Fruit fly (Drosophila melanogaster) whole organism, embryonic: ENCODE data around the gene CG2247.

Experiments used
- BEAF-32 ChIP-seq: fragments of 200-800 bp; sonication (Bioruptor generic); optimal IDR thresholded peaks from 3 replicates; lab custom pipeline; 2017; ENCODE audit warnings: missing biosample characterization, missing genetic modification characterization, mild to moderate bottlenecking, moderate library complexity, missing genetic modification reagents
- CG10267 ChIP-seq: fragments of 200-800 bp; sonication (Bioruptor generic); optimal IDR thresholded peaks from 2 replicates; lab custom pipeline; 2018; ENCODE audit warnings: missing biosample characterization, mild to moderate bottlenecking, missing genetic modification characterization, moderate library complexity
- CG14710 ChIP-seq: fragments of 200-800 bp; sonication (Bioruptor generic); optimal IDR thresholded peaks from 3 replicates; lab custom pipeline; 2019; ENCODE audit warnings: missing biosample characterization, mild to moderate bottlenecking, missing genetic modification characterization, moderate library complexity
- CG1603 ChIP-seq: fragments of 200-800 bp; sonication (Bioruptor generic); optimal IDR thresholded peaks from 2 replicates; lab custom pipeline; 2019; ENCODE audit warnings: missing biosample characterization, mild to moderate bottlenecking, missing genetic modification characterization, moderate library complexity
- CG17912 ChIP-seq: fragments of 200-800 bp; sonication (Bioruptor generic); optimal IDR thresholded peaks from 2 replicates; lab custom pipeline; 2018; ENCODE audit warnings: missing biosample characterization, mild to moderate bottlenecking, missing genetic modification characterization
- CG2120 ChIP-seq: fragments of 200-800 bp; sonication (Bioruptor generic); optimal IDR thresholded peaks from 3 replicates; lab custom pipeline; 2016; ENCODE audit warnings: missing biosample characterization, missing genetic modification characterization
- CG4617 ChIP-seq: fragments of 200-800 bp; sonication (Bioruptor generic); optimal IDR thresholded peaks from 3 replicates; lab custom pipeline; 2016; ENCODE audit warnings: missing biosample characterization, missing genetic modification characterization, borderline replicate concordance
- CG9817 ChIP-seq: fragments of 200-800 bp; sonication (Bioruptor generic); optimal IDR thresholded peaks from 2 replicates; lab custom pipeline; 2018; ENCODE audit warnings: missing biosample characterization, mild to moderate bottlenecking, missing genetic modification characterization, moderate library complexity
- CG9932 ChIP-seq: fragments of 200-800 bp; sonication (Bioruptor generic); IDR thresholded peaks from 2 replicates; pipeline ENCODE4 v1.3.6; 2022; ENCODE audit warnings: missing biosample characterization, missing genetic modification characterization
- CoRest ChIP-seq: fragments of 200-800 bp; sonication (Bioruptor generic); optimal IDR thresholded peaks from 3 replicates; lab custom pipeline; 2018; ENCODE audit warnings: missing biosample characterization, mild to moderate bottlenecking, missing genetic modification characterization, moderate library complexity
- Dp ChIP-seq: fragments of 200-800 bp; sonication (Bioruptor generic); optimal IDR thresholded peaks from 2 replicates; lab custom pipeline; 2018; ENCODE audit warnings: missing biosample characterization, mild to moderate bottlenecking, missing genetic modification characterization, moderate library complexity
- Drgx ChIP-seq: fragments of 200-800 bp; sonication (Bioruptor generic); IDR thresholded peaks from 2 replicates; pipeline ENCODE4 v1.3.6; 2022; ENCODE audit warnings: missing biosample characterization, missing genetic modification characterization
- E2f2 ChIP-seq: fragments of 200-800 bp; sonication (Bioruptor generic); IDR thresholded peaks from 2 replicates; pipeline ENCODE4 v1.3.6; 2022; ENCODE audit warnings: missing biosample characterization, missing genetic modification characterization
- HLHmδ ChIP-seq: fragments of 200-800 bp; sonication (Bioruptor generic); optimal IDR thresholded peaks from 2 replicates; lab custom pipeline; 2018; ENCODE audit warnings: missing biosample characterization, mild to moderate bottlenecking, missing genetic modification characterization, moderate library complexity
- Hmx ChIP-seq: fragments of 200-800 bp; sonication (Bioruptor generic); optimal IDR thresholded peaks from 2 replicates; lab custom pipeline; 2016; ENCODE audit warnings: missing biosample characterization, missing genetic modification characterization
- MBD-R2 ChIP-seq: fragments of 200-800 bp; sonication (Bioruptor generic); IDR thresholded peaks from 2 replicates; pipeline ENCODE4 v1.3.6; 2022; ENCODE audit warnings: missing biosample characterization, missing genetic modification characterization
- Med ChIP-seq: fragments of 200-800 bp; sonication (Bioruptor generic); peaks from one replicate; lab custom pipeline; 2016; ENCODE audit warnings: missing biosample characterization, missing genetic modification characterization, mild to moderate bottlenecking, inconsistent platforms, moderate library complexity
- Meics ChIP-seq: fragments of 200-800 bp; sonication (Bioruptor generic); optimal IDR thresholded peaks from 2 replicates; lab custom pipeline; 2017; ENCODE audit warnings: missing biosample characterization, mild to moderate bottlenecking, missing genetic modification characterization
- Myb ChIP-seq: fragments of 200-800 bp; sonication (Bioruptor generic); optimal IDR thresholded peaks from 2 replicates; lab custom pipeline; 2016; ENCODE audit warnings: missing biosample characterization, missing genetic modification characterization
- NC2α ChIP-seq: fragments of 200-800 bp; sonication (Bioruptor generic); optimal IDR thresholded peaks from 2 replicates; lab custom pipeline; 2016; ENCODE audit warnings: missing biosample characterization, missing genetic modification characterization
- NFAT ChIP-seq: fragments of 200-800 bp; sonication (Bioruptor generic); IDR thresholded peaks from 2 replicates; pipeline ENCODE4 v1.3.6; 2022; ENCODE audit warnings: missing biosample characterization, missing genetic modification characterization
- Rfx ChIP-seq: fragments of 200-800 bp; sonication (Bioruptor generic); IDR thresholded peaks from 2 replicates; pipeline ENCODE4 v1.3.6; 2022; ENCODE audit warnings: missing biosample characterization, missing genetic modification characterization
- Sry-β ChIP-seq: fragments of 200-800 bp; sonication (Bioruptor generic); optimal IDR thresholded peaks from 2 replicates; lab custom pipeline; 2018; ENCODE audit warnings: missing biosample characterization, mild to moderate bottlenecking, missing genetic modification characterization, moderate library complexity
- Xbp1 ChIP-seq: fragments of 200-800 bp; sonication (Bioruptor generic); optimal IDR thresholded peaks from 3 replicates; lab custom pipeline; 2016; ENCODE audit warnings: missing biosample characterization, mild to moderate bottlenecking, missing genetic modification characterization
- ash1 ChIP-seq: fragments of 200-800 bp; sonication (Bioruptor generic); optimal IDR thresholded peaks from 2 replicates; lab custom pipeline; 2018; ENCODE audit warnings: missing biosample characterization, mild to moderate bottlenecking, missing genetic modification characterization
- cad ChIP-seq: fragments of >200 bp; optimal IDR thresholded peaks from 2 replicates; lab custom pipeline; 2017; ENCODE audit warnings: missing biosample characterization, missing genetic modification characterization
- corto ChIP-seq: fragments of 200-800 bp; sonication (Bioruptor generic); optimal IDR thresholded peaks from 2 replicates; lab custom pipeline; 2016; ENCODE audit warnings: missing biosample characterization, mild to moderate bottlenecking, missing genetic modification characterization, moderate library complexity
- crp ChIP-seq, 2 experiments: fragments of 200-800 bp; sonication (Bioruptor generic); optimal IDR thresholded peaks; 2 replicates in 1 of 2; 3 replicates in 1 of 2; lab custom pipeline; 2017; ENCODE audit warnings: missing biosample characterization in 2 of 2, missing genetic modification characterization in 2 of 2, mild to moderate bottlenecking in 1 of 2, moderate library complexity in 1 of 2
- gcm ChIP-seq: fragments of 200-800 bp; sonication (Bioruptor generic); optimal IDR thresholded peaks from 2 replicates; lab custom pipeline; 2019; ENCODE audit warnings: missing biosample characterization, mild to moderate bottlenecking, missing genetic modification characterization, moderate library complexity
- gfzf ChIP-seq: fragments of 200-800 bp; sonication (Bioruptor generic); optimal IDR thresholded peaks from 2 replicates; lab custom pipeline; 2016; ENCODE audit warnings: missing biosample characterization, mild to moderate bottlenecking, missing genetic modification characterization, moderate library complexity
- grau ChIP-seq: fragments of 200-800 bp; optimal IDR thresholded peaks from 3 replicates; lab custom pipeline; 2019; ENCODE audit warnings: missing biosample characterization, mild to moderate bottlenecking, missing genetic modification characterization, moderate library complexity
- hkb ChIP-seq, 2 experiments: fragments of 200-800 bp in 1 of 2; fragments of >200 bp in 1 of 2; sonication (Bioruptor generic) in 1 of 2; IDR thresholded peaks in 1 of 2; optimal IDR thresholded peaks in 1 of 2; 2 replicates each; pipeline versions ENCODE4 v1.3.6 to Lab custom; 2017 to 2022; ENCODE audit warnings: missing biosample characterization in 1 of 2, missing genetic modification characterization in 1 of 2
- ind ChIP-seq: fragments of 200-800 bp; sonication (Bioruptor generic); optimal IDR thresholded peaks from 3 replicates; lab custom pipeline; 2016; ENCODE audit warnings: missing biosample characterization, missing genetic modification characterization
- jumu ChIP-seq: fragments of 200-800 bp; sonication (Bioruptor generic); optimal IDR thresholded peaks from 3 replicates; lab custom pipeline; 2016; ENCODE audit warnings: missing biosample characterization, missing genetic modification characterization
- mam ChIP-seq: fragments of 200-800 bp; sonication (Bioruptor generic); optimal IDR thresholded peaks from 3 replicates; lab custom pipeline; 2016; ENCODE audit warnings: missing biosample characterization, missing genetic modification characterization
- pan ChIP-seq, 4 experiments: fragments of >200 bp in 3 of 4; fragments of 200-800 bp in 1 of 4; sonication (Bioruptor generic) in 1 of 4; optimal IDR thresholded peaks in 3 of 4; IDR thresholded peaks in 1 of 4; 2 replicates each; pipeline versions ENCODE4 v1.3.6 to Lab custom; 2017 to 2022; ENCODE audit warnings: missing biosample characterization in 2 of 4, missing genetic modification characterization in 2 of 4, mixed read lengths in 1 of 4
- phol ChIP-seq: fragments of 200-800 bp; sonication (Bioruptor generic); optimal IDR thresholded peaks from 3 replicates; lab custom pipeline; 2018; ENCODE audit warnings: missing biosample characterization, mild to moderate bottlenecking, missing genetic modification characterization, moderate library complexity
- pnt ChIP-seq: fragments of 200-800 bp; sonication (Bioruptor generic); optimal IDR thresholded peaks from 3 replicates; lab custom pipeline; 2016; ENCODE audit warnings: missing biosample characterization, missing genetic modification characterization
- pzg ChIP-seq: fragments of 200-800 bp; sonication (Bioruptor generic); optimal IDR thresholded peaks from 3 replicates; lab custom pipeline; 2018; ENCODE audit warnings: missing biosample characterization, mild to moderate bottlenecking, missing genetic modification characterization, moderate library complexity
- row ChIP-seq: fragments of 200-800 bp; sonication (Bioruptor generic); IDR thresholded peaks from 3 replicates; pipeline ENCODE4 v1.3.6; 2022; ENCODE audit warnings: missing biosample characterization, missing genetic modification characterization
- sens ChIP-seq: fragments of 200-800 bp; sonication (Bioruptor generic); peaks from one replicate; lab custom pipeline; 2016; ENCODE audit warnings: missing biosample characterization, missing genetic modification characterization
- sisA ChIP-seq: fragments of 200-800 bp; sonication (Bioruptor generic); IDR thresholded peaks from 2 replicates; pipeline ENCODE4 v1.3.6; 2022; ENCODE audit warnings: missing biosample characterization, missing genetic modification characterization
- slbo ChIP-seq: fragments of 200-800 bp; sonication (Bioruptor generic); IDR thresholded peaks from 2 replicates; pipeline ENCODE4 v1.3.6; 2022; ENCODE audit warnings: missing biosample characterization, missing genetic modification characterization
- ssp ChIP-seq: fragments of 200-800 bp; sonication (Bioruptor generic); IDR thresholded peaks from 2 replicates; pipeline ENCODE4 v1.3.6; 2022; ENCODE audit warnings: missing biosample characterization, missing genetic modification characterization
- stwl ChIP-seq: fragments of 200-800 bp; sonication (Bioruptor generic); optimal IDR thresholded peaks from 3 replicates; lab custom pipeline; 2018; ENCODE audit warnings: missing biosample characterization, mild to moderate bottlenecking, missing genetic modification characterization, moderate library complexity

The CG2247 gene

dm6 chrX:11572270-11572914 is 39.1 kb downstream of the CG2247 start, which contains the start of the genes Kmn1 and Reepl1:
TSS of gene Kmn1 (minus strand) at chrX:11572442.
TSS of gene Reepl1 (plus strand) at chrX:11572707.
- TF ChIP-seq CoRest (tag; lab: Kevin White, UChicago) (peak; percentile 20), E2f2 (GFP tag; lab: Robert Waterston, UW) (peak; percentile 52; the same call in 1 of the 2 replicates), phol (tag; lab: Kevin White, UChicago) (peak; percentile 15), hkb (optimal IDR thresholded peaks at IDR 0.05; lab: Kevin White, UChicago) (no peak), hkb (GFP tag; IDR thresholded peaks at IDR 0.05; lab: Robert Waterston, UW) (no peak), ind (GFP tag; lab: Kevin White, UChicago) (peak; percentile 7), Sry-β (GFP tag; lab: Kevin White, UChicago) (peak; percentile 88), NC2α (GFP tag; lab: Kevin White, UChicago) (no peak), Meics (GFP tag; lab: Kevin White, UChicago) (no peak), pnt (GFP tag; lab: Kevin White, UChicago) (peak; percentile 3), CG14710 (tag; lab: Kevin White, UChicago) (peak; percentile 2), Hmx (GFP tag; lab: Kevin White, UChicago) (no peak), crp (GFP tag; optimal IDR thresholded peaks at IDR 0.05; lab: Kevin White, UChicago) (peak in 1 of 2 experiments; percentile 70), corto (GFP tag; lab: Kevin White, UChicago) (no peak), pan (optimal IDR thresholded peaks at IDR 0.05; lab: Kevin White, UChicago) (no peak), pan (GFP tag; optimal IDR thresholded peaks at IDR 0.05 in 1 of 2, IDR thresholded peaks at IDR 0.05 in 1 of 2) (no peak), ssp (peak; percentile 32; the same call in 1 of the 2 replicates), grau (tag; lab: Kevin White, UChicago) (peak; percentile 3), BEAF-32 (GFP tag; lab: Kevin White, UChicago) (peak; percentile 21), Med (GFP tag; lab: Kevin White, UChicago) (peak; percentile 19), row (GFP tag; lab: Robert Waterston, UW) (peak; percentile 72), jumu (peak; percentile 21), Rfx (peak; percentile 40; the same call in 1 of the 2 replicates), gfzf (GFP tag; lab: Kevin White, UChicago) (peak; percentile 33), HLHmδ (GFP tag; lab: Kevin White, UChicago) (no peak), pzg (GFP tag; lab: Kevin White, UChicago) (peak; percentile 29), CG4617 (GFP tag; lab: Kevin White, UChicago) (peak; percentile 10), ash1 (GFP tag; lab: Kevin White, UChicago) (no peak), cad (GFP tag; lab: Kevin White, UChicago) (no peak), MBD-R2 (GFP tag; lab: Robert Waterston, UW) (peak; percentile 67), mam (peak; percentile 5), CG9817 (tag; lab: Kevin White, UChicago) (peak; percentile 10), Dp (peak; percentile 45), Myb (GFP tag; lab: Kevin White, UChicago) (peak; percentile 13), NFAT (peak; percentile 12; the same call in 1 of the 2 replicates), gcm (no peak), sisA (GFP tag; lab: Robert Waterston, UW) (0 out of 2 replicates have a peak, but pooled peaks have one; percentile 15), CG10267 (tag; lab: Kevin White, UChicago) (peak; percentile 74), Xbp1 (GFP tag; lab: Kevin White, UChicago) (peak; percentile 4), sens (GFP tag; lab: Kevin White, UChicago) (peak; percentile 18), CG17912 (GFP tag; lab: Kevin White, UChicago) (no peak), stwl (tag; lab: Kevin White, UChicago) (peak; percentile 3), CG9932 (GFP tag; lab: Robert Waterston, UW) (peak; percentile 39; the same call in 1 of the 2 replicates), Drgx (GFP tag; lab: Robert Waterston, UW) (no peak), CG2120 (GFP tag; lab: Kevin White, UChicago) (peak; percentile 16), slbo (GFP tag; lab: Robert Waterston, UW) (peak; percentile 62), CG1603 (tag; lab: Kevin White, UChicago) (no peak)
